Worm (Caenorhabditis elegans) whole organism, L2 larva: ENCODE data around the gene W09D10.4.

ENCODE experiments used
- F13H6.1 ChIP-seq: sonication (generic microtip); optimal IDR thresholded peaks from 2 replicates; lab custom pipeline; 2016; ENCODE audit warnings: missing genetic modification characterization, missing compliant biosample characterization
- R02D3.7 ChIP-seq: fragments of 150-350 bp; optimal IDR thresholded peaks from 2 replicates; lab custom pipeline; 2014; ENCODE audit warnings: missing biosample characterization, missing genetic modification characterization
- alr-1 ChIP-seq: fragments of 150-350 bp; optimal IDR thresholded peaks from 2 replicates; lab custom pipeline; 2014; ENCODE audit warnings: missing biosample characterization, missing genetic modification characterization
- aly-2 ChIP-seq: fragments of 150-350 bp; optimal IDR thresholded peaks from 2 replicates; lab custom pipeline; 2014; ENCODE audit warnings: missing biosample characterization, missing genetic modification characterization
- ama-1 ChIP-seq: fragments of 150-350 bp; optimal IDR thresholded peaks from 2 replicates; lab custom pipeline; 2018; ENCODE audit warnings: inconsistent platforms
- blmp-1 ChIP-seq: sonication (generic microtip); optimal IDR thresholded peaks from 2 replicates; lab custom pipeline; 2017; ENCODE audit warnings: missing genetic modification characterization, mild to moderate bottlenecking, missing compliant biosample characterization, antibody characterized with exemption, moderate library complexity; ENCODE audit not compliant: insufficient read depth
- ceh-16 ChIP-seq: fragments of 150-350 bp; optimal IDR thresholded peaks from 2 replicates; lab custom pipeline; 2014; ENCODE audit warnings: missing biosample characterization, missing genetic modification characterization
- ceh-82 ChIP-seq: fragments of 150-350 bp; optimal IDR thresholded peaks from 2 replicates; lab custom pipeline; 2014; ENCODE audit warnings: missing biosample characterization, missing genetic modification characterization
- dmd-4 ChIP-seq: sonication (generic microtip); optimal IDR thresholded peaks from 2 replicates; lab custom pipeline; 2017; ENCODE audit warnings: missing biosample characterization, missing genetic modification characterization
- elt-3 ChIP-seq: sonication (generic microtip); optimal IDR thresholded peaks from 2 replicates; lab custom pipeline; 2017; ENCODE audit warnings: missing biosample characterization, missing genetic modification characterization
- fos-1 ChIP-seq: fragments of 150-350 bp; optimal IDR thresholded peaks from 2 replicates; lab custom pipeline; 2014; ENCODE audit warnings: missing biosample characterization, missing genetic modification characterization
- gmeb-1 ChIP-seq: fragments of 150-350 bp; optimal IDR thresholded peaks from 2 replicates; lab custom pipeline; 2014; ENCODE audit warnings: missing biosample characterization, missing genetic modification characterization
- lin-11 ChIP-seq: fragments of 150-350 bp; sonication (generic microtip); optimal IDR thresholded peaks from 2 replicates; lab custom pipeline; 2014; ENCODE audit warnings: missing biosample characterization, missing genetic modification characterization, inconsistent platforms, mixed read lengths
- lin-13 ChIP-seq: fragments of 150-350 bp; optimal IDR thresholded peaks from 2 replicates; lab custom pipeline; 2014; ENCODE audit warnings: missing biosample characterization, missing genetic modification reagents, missing genetic modification characterization
- lin-39 ChIP-seq: fragments of 150-350 bp; optimal IDR thresholded peaks from 2 replicates; lab custom pipeline; 2014; ENCODE audit warnings: missing biosample characterization, missing genetic modification reagents, missing genetic modification characterization
- lsy-2 ChIP-seq, 2 experiments: fragments of 150-350 bp in 1 of 2; sonication (generic microtip) in 1 of 2; optimal IDR thresholded peaks; 2 replicates each; lab custom pipeline; 2014 to 2017; ENCODE audit warnings: missing biosample characterization in 2 of 2, missing genetic modification characterization in 2 of 2
- mbf-1 ChIP-seq: sonication (generic microtip); optimal IDR thresholded peaks from 2 replicates; lab custom pipeline; 2017; ENCODE audit warnings: missing biosample characterization, missing genetic modification characterization
- nhr-10 ChIP-seq: sonication (generic microtip); optimal IDR thresholded peaks from 2 replicates; lab custom pipeline; 2017; ENCODE audit warnings: missing biosample characterization, missing genetic modification characterization
- nhr-11 ChIP-seq: fragments of 150-350 bp; optimal IDR thresholded peaks from 2 replicates; lab custom pipeline; 2014; ENCODE audit warnings: missing biosample characterization, missing genetic modification characterization
- nhr-12 ChIP-seq: fragments of 150-350 bp; optimal IDR thresholded peaks from 2 replicates; lab custom pipeline; 2014; ENCODE audit warnings: missing biosample characterization, missing genetic modification characterization
- nhr-129 ChIP-seq: fragments of 150-350 bp; optimal IDR thresholded peaks from 2 replicates; lab custom pipeline; 2014; ENCODE audit warnings: missing biosample characterization, missing genetic modification characterization
- nhr-21 ChIP-seq: fragments of 150-350 bp; optimal IDR thresholded peaks from 2 replicates; lab custom pipeline; 2014; ENCODE audit warnings: missing biosample characterization, missing genetic modification characterization
- nhr-23 ChIP-seq: fragments of 150-350 bp; optimal IDR thresholded peaks from 2 replicates; lab custom pipeline; 2014; ENCODE audit warnings: missing biosample characterization, missing genetic modification reagents, missing genetic modification characterization
- nhr-237 ChIP-seq: fragments of 150-350 bp; optimal IDR thresholded peaks from 2 replicates; lab custom pipeline; 2014; ENCODE audit warnings: missing biosample characterization, missing genetic modification characterization
- nhr-25 ChIP-seq: fragments of 150-350 bp; sonication (generic microtip); optimal IDR thresholded peaks from 3 replicates; lab custom pipeline; 2014; ENCODE audit warnings: missing biosample characterization, missing genetic modification characterization
- nhr-6 ChIP-seq: fragments of 150-350 bp; optimal IDR thresholded peaks from 2 replicates; lab custom pipeline; 2014; ENCODE audit warnings: missing biosample characterization, missing genetic modification characterization
- peb-1 ChIP-seq: fragments of 150-350 bp; optimal IDR thresholded peaks from 2 replicates; lab custom pipeline; 2014; ENCODE audit warnings: missing biosample characterization, missing genetic modification characterization
- sem-4 ChIP-seq: fragments of 150-350 bp; optimal IDR thresholded peaks from 2 replicates; lab custom pipeline; 2014; ENCODE audit warnings: missing biosample characterization, missing genetic modification reagents, missing genetic modification characterization
- skn-1 ChIP-seq: sonication (generic microtip); optimal IDR thresholded peaks from 2 replicates; lab custom pipeline; 2017; ENCODE audit warnings: missing biosample characterization, missing genetic modification characterization
- sma-3 ChIP-seq: sonication (generic microtip); optimal IDR thresholded peaks from 2 replicates; lab custom pipeline; 2016; ENCODE audit warnings: missing genetic modification reagents, missing genetic modification characterization, missing compliant biosample characterization
- sma-9 ChIP-seq, 2 experiments: fragments of 150-350 bp in 1 of 2; sonication (generic microtip) in 1 of 2; optimal IDR thresholded peaks; 2 replicates each; lab custom pipeline; 2014 to 2016; ENCODE audit warnings: missing genetic modification characterization in 2 of 2, mild to moderate bottlenecking in 1 of 2, missing biosample characterization in 1 of 2, missing compliant biosample characterization in 1 of 2, missing genetic modification reagents in 1 of 2, moderate library complexity in 1 of 2
- snpc-4 ChIP-seq: fragments of 150-350 bp; optimal IDR thresholded peaks from 2 replicates; lab custom pipeline; 2014; ENCODE audit warnings: missing biosample characterization, missing genetic modification characterization
- unc-39 ChIP-seq: fragments of 150-350 bp; optimal IDR thresholded peaks from 2 replicates; lab custom pipeline; 2014; ENCODE audit warnings: missing biosample characterization, missing genetic modification characterization
- unc-55 ChIP-seq: fragments of 150-350 bp; sonication (generic microtip); optimal IDR thresholded peaks from 3 replicates; lab custom pipeline; 2014; ENCODE audit warnings: missing biosample characterization, missing genetic modification reagents, missing genetic modification characterization
- unc-62 ChIP-seq: fragments of 150-350 bp; optimal IDR thresholded peaks from 2 replicates; lab custom pipeline; 2014; ENCODE audit warnings: missing biosample characterization, missing genetic modification reagents, missing genetic modification characterization
- zag-1 ChIP-seq: fragments of 150-350 bp; optimal IDR thresholded peaks from 2 replicates; lab custom pipeline; 2014; ENCODE audit warnings: missing biosample characterization, missing genetic modification characterization
- ztf-1 ChIP-seq: fragments of 200-800 bp; sonication (Bioruptor generic); conservative IDR thresholded peaks from 2 replicates; pipeline ENCODE4 v1.3.6; 2022; ENCODE audit warnings: missing genetic modification characterization, missing compliant biosample characterization
- ztf-4 ChIP-seq: fragments of 150-350 bp; optimal IDR thresholded peaks from 2 replicates; lab custom pipeline; 2014; ENCODE audit warnings: missing biosample characterization, missing genetic modification characterization

The W09D10.4 gene

DNA sequence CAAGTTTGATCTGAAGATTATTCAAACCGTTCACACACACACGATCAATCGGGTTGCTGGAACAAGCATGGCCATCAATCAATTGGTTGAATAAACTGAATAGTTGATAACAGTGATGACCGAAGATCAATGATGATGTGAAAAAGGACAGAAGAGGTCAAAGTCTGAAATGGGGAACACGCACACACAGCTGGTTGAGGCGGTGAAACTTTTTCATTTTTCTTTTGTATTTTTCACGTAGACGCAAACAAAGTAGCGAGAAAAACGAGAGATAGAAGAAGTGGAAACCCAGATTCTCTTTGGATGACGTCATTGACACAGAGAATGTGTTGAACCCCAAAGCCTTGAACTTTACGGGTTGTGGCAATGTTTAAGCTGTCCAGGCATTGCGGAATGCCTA lies 1.5 kb upstream of the W09D10.4 start (continued):
- TF ChIP-seq ztf-1 (GFP tag; lab: Robert Waterston, UW) (no peak), sma-9 (GFP tag; optimal IDR thresholded peaks at IDR 0.05; lab: Kevin White, UChicago) (peak; percentile 91), sma-9 (tag; optimal IDR thresholded peaks at IDR 0.05; lab: Kevin White, UChicago) (no peak), nhr-12 (no peak), nhr-10 (tag; lab: Kevin White, UChicago) (no peak), zag-1 (tag; lab: Kevin White, UChicago) (peak; percentile 11), lsy-2 (tag; optimal IDR thresholded peaks at IDR 0.05; lab: Kevin White, UChicago) (peak in 1 of 2 experiments; percentile 62), nhr-23 (tag; lab: Kevin White, UChicago) (no peak), gmeb-1 (tag; lab: Kevin White, UChicago) (peak; percentile 4), nhr-25 (tag; lab: Kevin White, UChicago) (peak; percentile 94), lin-39 (tag; lab: Kevin White, UChicago) (no peak), skn-1 (tag; lab: Kevin White, UChicago) (no peak), sem-4 (tag; lab: Kevin White, UChicago) (peak; percentile 43), ztf-4 (tag; lab: Kevin White, UChicago) (peak; percentile 76), R02D3.7 (tag; lab: Kevin White, UChicago) (no peak), ceh-82 (tag; lab: Kevin White, UChicago) (no peak), aly-2 (tag; lab: Kevin White, UChicago) (no peak), elt-3 (tag; lab: Kevin White, UChicago) (no peak), nhr-21 (peak; percentile 96), unc-55 (GFP tag; lab: Kevin White, UChicago) (no peak), lin-11 (no peak)

DNA sequence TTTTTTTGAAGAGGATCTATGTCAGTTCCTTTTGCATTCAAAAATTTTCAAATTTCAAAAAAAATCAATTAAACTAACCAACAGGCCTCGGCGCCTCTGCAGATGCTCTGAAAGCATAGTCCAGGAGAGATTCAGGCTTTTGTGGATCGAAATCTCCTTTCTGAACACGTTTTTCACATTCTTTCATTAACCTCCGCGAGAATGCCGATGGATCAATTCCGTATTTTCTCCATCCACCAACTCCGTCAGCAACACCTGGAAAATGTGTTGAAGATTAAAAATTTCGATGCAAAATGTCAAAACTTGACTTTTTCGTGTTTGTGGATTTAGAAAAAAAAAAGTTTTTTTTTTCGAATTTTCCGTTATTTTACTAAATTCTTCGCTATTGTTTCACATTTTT lies 1.4 kb downstream of the W09D10.4 start:
- TF ChIP-seq lin-13: no peak
- TF ChIP-seq skn-1 (tag; lab: Kevin White, UChicago): no peak
- no peak for TF ChIP-seq zag-1 (tag; lab: Kevin White, UChicago)
- no peak for TF ChIP-seq ztf-4 (tag; lab: Kevin White, UChicago)
- TF ChIP-seq aly-2 (tag; lab: Kevin White, UChicago): no peak
- TF ChIP-seq snpc-4 (tag; lab: Kevin White, UChicago): no peak
- no peak for TF ChIP-seq unc-62 (GFP tag; lab: Kevin White, UChicago)
- no peak for TF ChIP-seq nhr-11
- TF ChIP-seq ama-1 (lab: Kevin White, UChicago): no peak
- TF ChIP-seq, all 48 proteins: peak for 0

ce11 chrIII:10711192-10711673 lies 4.8 kb downstream of the W09D10.4 start, which contains the start of gene W09D10.5:
TSS of gene W09D10.5 (minus strand) at chrIII:10711536.
- peak; percentile 34 for TF ChIP-seq nhr-21
- no peak for TF ChIP-seq unc-39 (tag; lab: Kevin White, UChicago)
- no peak for TF ChIP-seq peb-1 (tag; lab: Kevin White, UChicago)
- no peak for TF ChIP-seq gmeb-1 (tag; lab: Kevin White, UChicago)
- peak; percentile 24 for TF ChIP-seq ceh-16 (tag; lab: Kevin White, UChicago)
- TF ChIP-seq F13H6.1: peak; percentile 4
- no peak for TF ChIP-seq blmp-1
- no peak for TF ChIP-seq lin-39 (tag; lab: Kevin White, UChicago)
- peak; percentile 70 for TF ChIP-seq fos-1
- peak; percentile 32 for TF ChIP-seq ztf-4 (tag; lab: Kevin White, UChicago)
- peak; percentile 3 for TF ChIP-seq nhr-6 (tag; lab: Kevin White, UChicago)
- TF ChIP-seq lsy-2 (tag; optimal IDR thresholded peaks at IDR 0.05; lab: Kevin White, UChicago): peak in 1 of 2 experiments; percentile 36
- TF ChIP-seq lin-13: no peak
- no peak for TF ChIP-seq nhr-10 (tag; lab: Kevin White, UChicago)
- TF ChIP-seq ama-1 (lab: Kevin White, UChicago): peak; percentile 16
- no peak for TF ChIP-seq elt-3 (tag; lab: Kevin White, UChicago)
- no peak for TF ChIP-seq nhr-237 (tag; lab: Kevin White, UChicago)
- TF ChIP-seq ztf-1 (GFP tag; lab: Robert Waterston, UW): no peak
- no peak for TF ChIP-seq R02D3.7 (tag; lab: Kevin White, UChicago)
- no peak for TF ChIP-seq dmd-4 (tag; lab: Kevin White, UChicago)
- no peak for TF ChIP-seq mbf-1 (tag; lab: Kevin White, UChicago)
- no peak for TF ChIP-seq snpc-4 (tag; lab: Kevin White, UChicago)
- TF ChIP-seq zag-1 (tag; lab: Kevin White, UChicago): no peak
- TF ChIP-seq sma-3: peak; percentile 48
- no peak for TF ChIP-seq alr-1
- no peak for TF ChIP-seq nhr-23 (tag; lab: Kevin White, UChicago)
- peak; percentile 26 for TF ChIP-seq nhr-129 (tag; lab: Kevin White, UChicago)
